Worm (Caenorhabditis elegans) whole organism, young adult: ENCODE results near the gene gln-5.

Experiments
- D2030.7 ChIP-seq: fragments of 200-800 bp; sonication (Bioruptor generic); IDR thresholded peaks from 2 replicates; pipeline ENCODE4 v1.3.6; 2022; ENCODE audit warnings: missing genetic modification reagents, missing genetic modification characterization, missing compliant biosample characterization
- F10E7.11 ChIP-seq: sonication (generic microtip); optimal IDR thresholded peaks from 2 replicates; lab custom pipeline; 2017; ENCODE audit warnings: mild to moderate bottlenecking, missing genetic modification characterization, moderate library complexity, missing compliant biosample characterization
- F22D6.2 ChIP-seq: sonication (generic microtip); optimal IDR thresholded peaks from 2 replicates; lab custom pipeline; 2016; ENCODE audit warnings: mild to moderate bottlenecking, missing genetic modification characterization, missing compliant biosample characterization
- F49E8.2 ChIP-seq: sonication (generic microtip); optimal IDR thresholded peaks from 3 replicates; lab custom pipeline; 2017; ENCODE audit warnings: missing genetic modification characterization, mild to moderate bottlenecking, missing compliant biosample characterization, antibody characterized with exemption, moderate library complexity; ENCODE audit not compliant: insufficient read depth
- F57C9.4 ChIP-seq: sonication (generic microtip); optimal IDR thresholded peaks from 2 replicates; lab custom pipeline; 2017; ENCODE audit warnings: mild to moderate bottlenecking, missing genetic modification characterization, missing compliant biosample characterization
- T26A5.8 ChIP-seq: sonication (generic microtip); optimal IDR thresholded peaks from 2 replicates; lab custom pipeline; 2016; ENCODE audit warnings: missing genetic modification characterization, missing compliant biosample characterization
- Y67H2A.10 ChIP-seq: fragments of 200-800 bp; sonication (Bioruptor generic); conservative IDR thresholded peaks from 2 replicates; pipeline ENCODE4 v1.3.6; 2022; ENCODE audit warnings: missing genetic modification reagents, missing genetic modification characterization, missing compliant biosample characterization
- ZK185.1 ChIP-seq: sonication (generic microtip); optimal IDR thresholded peaks from 2 replicates; lab custom pipeline; 2016; ENCODE audit warnings: mild to moderate bottlenecking, missing genetic modification characterization, missing compliant biosample characterization; ENCODE audit not compliant: poor library complexity, severe bottlenecking
- ama-1 ChIP-seq, 3 experiments: fragments of 150-350 bp in 1 of 3; sonication (generic microtip) in 2 of 3; optimal IDR thresholded peaks; 2 replicates each; lab custom pipeline; 2014 to 2018; ENCODE audit warnings: missing biosample characterization in 2 of 3, missing genetic modification characterization in 2 of 3, missing genetic modification reagents in 2 of 3
- aptf-3 ChIP-seq: fragments of 200-800 bp; sonication (Bioruptor generic); IDR thresholded peaks from 2 replicates; pipeline ENCODE4 v1.3.6; 2022; ENCODE audit warnings: missing genetic modification characterization, missing compliant biosample characterization
- cebp-1 ChIP-seq, 2 experiments: fragments of 200-800 bp in 1 of 2; sonication (Bioruptor generic) in 1 of 2; sonication (generic microtip) in 1 of 2; IDR thresholded peaks in 1 of 2; optimal IDR thresholded peaks in 1 of 2; 2 replicates each; pipeline versions ENCODE4 v1.3.6 to Lab custom; 2017 to 2022; ENCODE audit warnings: missing compliant biosample characterization in 2 of 2, missing genetic modification characterization in 2 of 2, mild to moderate bottlenecking in 1 of 2, missing genetic modification reagents in 1 of 2, moderate library complexity in 1 of 2
- ceh-100 ChIP-seq: fragments of 200-800 bp; sonication (Bioruptor generic); IDR thresholded peaks from 2 replicates; pipeline ENCODE4 v1.3.6; 2022; ENCODE audit warnings: missing genetic modification reagents, missing genetic modification characterization, missing compliant biosample characterization
- ceh-27 ChIP-seq: fragments of 200-800 bp; sonication (Bioruptor generic); optimal IDR thresholded peaks from 2 replicates; lab custom pipeline; 2018; ENCODE audit warnings: mild to moderate bottlenecking, missing genetic modification characterization, moderate library complexity, missing compliant biosample characterization
- ceh-91 ChIP-seq: fragments of 200-800 bp; sonication (Bioruptor generic); IDR thresholded peaks from 2 replicates; pipeline ENCODE4 v1.3.6; 2022; ENCODE audit warnings: missing genetic modification reagents, missing genetic modification characterization, missing compliant biosample characterization
- chd-7 ChIP-seq: sonication (generic microtip); optimal IDR thresholded peaks from 2 replicates; lab custom pipeline; 2016; ENCODE audit warnings: mild to moderate bottlenecking, missing genetic modification characterization, moderate library complexity, missing compliant biosample characterization
- die-1 ChIP-seq: sonication (generic microtip); optimal IDR thresholded peaks from 2 replicates; lab custom pipeline; 2016; ENCODE audit warnings: missing genotype, mild to moderate bottlenecking, missing genetic modification characterization, missing compliant biosample characterization
- hmg-1.2 ChIP-seq: fragments of 200-800 bp; sonication (Bioruptor generic); IDR thresholded peaks from 2 replicates; pipeline ENCODE4 v1.3.6; 2022; ENCODE audit warnings: missing genetic modification reagents, missing genetic modification characterization, missing compliant biosample characterization
- lin-26 ChIP-seq: fragments of 200-800 bp; sonication (Bioruptor generic); IDR thresholded peaks from 2 replicates; pipeline ENCODE4 v1.3.6; 2022; ENCODE audit warnings: missing genetic modification reagents, missing genetic modification characterization, missing compliant biosample characterization
- lin-35 ChIP-seq, 3 experiments: fragments of 150-350 bp in 2 of 3; sonication (generic microtip) in 1 of 3; optimal IDR thresholded peaks; 2 replicates each; lab custom pipeline; 2014 to 2018; ENCODE audit warnings: missing biosample characterization in 3 of 3, missing genetic modification characterization in 3 of 3, missing genetic modification reagents in 3 of 3
- madf-10 ChIP-seq: sonication (generic microtip); optimal IDR thresholded peaks from 2 replicates; lab custom pipeline; 2016; ENCODE audit warnings: mild to moderate bottlenecking, missing genetic modification characterization, missing compliant biosample characterization
- madf-6 ChIP-seq: fragments of 200-800 bp; sonication (Bioruptor generic); IDR thresholded peaks from 2 replicates; pipeline ENCODE4 v1.3.6; 2022; ENCODE audit warnings: missing genetic modification reagents, missing genetic modification characterization, missing compliant biosample characterization
- mcd-1 ChIP-seq: fragments of 200-800 bp; sonication (Bioruptor generic); IDR thresholded peaks from 2 replicates; pipeline ENCODE4 v1.3.6; 2022; ENCODE audit warnings: missing genetic modification reagents, missing genetic modification characterization, missing compliant biosample characterization
- nfyb-1 ChIP-seq: fragments of 200-800 bp; sonication (Bioruptor generic); IDR thresholded peaks from 2 replicates; pipeline ENCODE4 v1.3.6; 2022; ENCODE audit warnings: missing genetic modification reagents, missing genetic modification characterization, missing compliant biosample characterization
- nhr-120 ChIP-seq: fragments of 200-800 bp; sonication (Bioruptor generic); IDR thresholded peaks from 2 replicates; pipeline ENCODE4 v1.3.6; 2022; ENCODE audit warnings: missing genetic modification characterization, missing compliant biosample characterization
- nhr-179 ChIP-seq: sonication (generic microtip); optimal IDR thresholded peaks from 2 replicates; lab custom pipeline; 2016; ENCODE audit warnings: mild to moderate bottlenecking, missing genetic modification characterization, missing compliant biosample characterization
- nhr-80 ChIP-seq: sonication (generic microtip); optimal IDR thresholded peaks from 2 replicates; lab custom pipeline; 2016; ENCODE audit warnings: missing genetic modification characterization, missing compliant biosample characterization
- pbrm-1 ChIP-seq: fragments of 200-800 bp; sonication (Bioruptor generic); IDR thresholded peaks from 2 replicates; pipeline ENCODE4 v1.3.6; 2022; ENCODE audit warnings: missing genetic modification reagents, missing genetic modification characterization, missing compliant biosample characterization
- rcor-1 ChIP-seq: fragments of 200-800 bp; sonication (Bioruptor generic); IDR thresholded peaks from 2 replicates; pipeline ENCODE4 v1.3.6; 2022; ENCODE audit warnings: missing genetic modification reagents, missing genetic modification characterization, missing compliant biosample characterization
- snpc-1.3 ChIP-seq: sonication (generic microtip); optimal IDR thresholded peaks from 2 replicates; lab custom pipeline; 2017; ENCODE audit warnings: missing genetic modification characterization, mild to moderate bottlenecking, missing compliant biosample characterization, antibody characterized with exemption, moderate library complexity, missing genotype, missing genetic modification reagents; ENCODE audit not compliant: insufficient read depth
- snpc-4 ChIP-seq, 5 experiments: fragments of 150-350 bp in 1 of 5; sonication (generic microtip) in 4 of 5; optimal IDR thresholded peaks; 2 replicates each; lab custom pipeline; 2014 to 2018; ENCODE audit warnings: missing genetic modification characterization in 5 of 5, missing biosample characterization in 3 of 5, antibody characterized with exemption in 2 of 5, mild to moderate bottlenecking in 2 of 5, missing compliant biosample characterization in 2 of 5, missing genotype in 2 of 5, moderate library complexity in 2 of 5, missing genetic modification reagents in 1 of 5
- ztf-28 ChIP-seq: fragments of 200-800 bp; sonication (Bioruptor generic); IDR thresholded peaks from 2 replicates; pipeline ENCODE4 v1.3.6; 2022; ENCODE audit warnings: missing genetic modification reagents, missing genetic modification characterization, missing compliant biosample characterization

Gene gln-5

DNA sequence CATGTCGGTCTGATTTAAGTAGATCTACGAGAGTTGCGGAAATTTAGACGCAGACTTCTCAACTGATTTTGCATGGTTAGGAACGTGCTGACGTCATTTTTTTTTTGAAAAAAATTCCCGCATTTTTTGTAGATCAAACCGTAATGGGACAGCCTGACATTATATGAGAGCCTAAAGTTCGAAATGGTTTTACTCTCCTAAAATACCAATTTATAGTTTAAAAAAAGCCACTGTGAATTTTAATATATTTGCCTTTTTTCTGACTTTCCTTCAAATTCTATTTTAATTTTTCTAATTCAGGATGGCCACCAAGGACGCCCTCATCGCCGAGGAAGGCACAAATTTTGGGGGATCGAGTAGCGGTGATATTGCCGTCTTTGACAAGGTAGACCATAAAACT lies 4.4 kb downstream of the gln-5 start, which contains the start of gene atgp-1 (continued):
- no peak for TF ChIP-seq snpc-1.3 (tag; lab: Kevin White, UChicago)
- TF ChIP-seq nhr-120 = no peak
- TF ChIP-seq chd-7 (tag; lab: Kevin White, UChicago) = no peak
- no peak for TF ChIP-seq die-1 (tag; lab: Kevin White, UChicago)

DNA sequence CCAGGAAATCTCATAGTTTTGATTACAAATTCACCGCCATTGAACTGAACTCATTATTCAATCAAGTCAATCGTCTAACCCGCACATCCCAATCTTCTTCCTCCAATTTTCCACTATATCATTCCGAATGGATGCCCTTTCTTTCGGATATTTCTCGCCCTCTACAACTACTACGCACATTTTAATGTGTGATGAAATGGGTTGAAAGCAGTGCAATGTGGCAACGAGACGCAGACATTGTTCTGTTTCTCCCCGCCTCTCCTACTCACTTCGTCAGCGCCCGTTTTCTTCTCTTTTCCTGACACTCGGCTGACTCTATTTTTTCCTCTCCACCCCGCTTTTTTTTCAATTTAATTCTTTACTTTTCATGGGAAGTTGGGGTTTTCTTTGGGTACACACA lies 4.8 kb downstream of the gln-5 start:
- TF ChIP-seq hmg-1.2 (GFP tag; lab: Robert Waterston, UW) (peak; percentile 68; the same call in 1 of the 2 replicates), nhr-80 (tag; lab: Kevin White, UChicago) (peak; percentile 30), mcd-1 (GFP tag; lab: Robert Waterston, UW) (peak; percentile 33; the same call in 1 of the 2 replicates), ama-1 (optimal IDR thresholded peaks at IDR 0.05; lab: Kevin White, UChicago) (peak; percentile 33), ama-1 (GFP tag; optimal IDR thresholded peaks at IDR 0.05; lab: Kevin White, UChicago) (no peak), F57C9.4 (no peak), cebp-1 (GFP tag; IDR thresholded peaks at IDR 0.05; lab: Robert Waterston, UW) (peak; percentile 46; the same call in 1 of the 2 replicates), cebp-1 (tag; optimal IDR thresholded peaks at IDR 0.05; lab: Kevin White, UChicago) (peak; percentile 86), F10E7.11 (tag; lab: Kevin White, UChicago) (no peak), snpc-4 (GFP tag; optimal IDR thresholded peaks at IDR 0.05; lab: Kevin White, UChicago) (no peak), snpc-4 (tag; optimal IDR thresholded peaks at IDR 0.05; lab: Kevin White, UChicago) (peak in 1 of 4 experiments; percentile 37), ZK185.1 (peak; percentile 2), lin-35 (GFP tag; optimal IDR thresholded peaks at IDR 0.05; lab: Kevin White, UChicago) (peak in 1 of 3 experiments; percentile 9), nfyb-1 (peak; percentile 51; the same call in 1 of the 2 replicates), aptf-3 (GFP tag; lab: Robert Waterston, UW) (no peak), rcor-1 (GFP tag; lab: Robert Waterston, UW) (peak; percentile 30; the same call in 1 of the 2 replicates)

DNA sequence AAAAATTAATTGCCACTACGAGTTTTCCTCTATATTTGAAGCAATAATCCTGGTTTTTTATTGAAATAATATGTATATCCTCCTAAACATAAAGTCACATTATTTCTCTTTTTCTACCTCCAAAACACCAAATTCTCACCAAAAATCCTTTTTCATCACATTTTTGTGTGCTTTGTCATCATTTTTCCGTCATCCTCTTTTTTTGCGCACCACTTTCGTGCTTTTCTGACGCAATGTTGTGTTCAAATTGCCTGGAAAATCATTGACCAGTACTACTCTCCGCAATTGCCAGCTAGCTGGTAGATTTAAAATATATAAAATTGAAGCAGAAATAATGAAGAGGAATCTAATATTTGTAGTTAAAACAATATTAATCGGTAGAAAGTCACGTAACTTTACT lies 5.4 kb downstream of the gln-5 start:
- TF ChIP-seq D2030.7 (GFP tag; lab: Robert Waterston, UW) (no peak), lin-26 (GFP tag; lab: Robert Waterston, UW) (no peak), nhr-179 (no peak), die-1 (tag; lab: Kevin White, UChicago) (no peak), F22D6.2 (tag; lab: Kevin White, UChicago) (no peak), ceh-100 (GFP tag; lab: Robert Waterston, UW) (no peak), pbrm-1 (GFP tag; lab: Robert Waterston, UW) (no peak), Y67H2A.10 (GFP tag; lab: Robert Waterston, UW) (no peak), F57C9.4 (no peak), nhr-80 (tag; lab: Kevin White, UChicago) (no peak)
- TF ChIP-seq, all 124 proteins: peak for 0

DNA sequence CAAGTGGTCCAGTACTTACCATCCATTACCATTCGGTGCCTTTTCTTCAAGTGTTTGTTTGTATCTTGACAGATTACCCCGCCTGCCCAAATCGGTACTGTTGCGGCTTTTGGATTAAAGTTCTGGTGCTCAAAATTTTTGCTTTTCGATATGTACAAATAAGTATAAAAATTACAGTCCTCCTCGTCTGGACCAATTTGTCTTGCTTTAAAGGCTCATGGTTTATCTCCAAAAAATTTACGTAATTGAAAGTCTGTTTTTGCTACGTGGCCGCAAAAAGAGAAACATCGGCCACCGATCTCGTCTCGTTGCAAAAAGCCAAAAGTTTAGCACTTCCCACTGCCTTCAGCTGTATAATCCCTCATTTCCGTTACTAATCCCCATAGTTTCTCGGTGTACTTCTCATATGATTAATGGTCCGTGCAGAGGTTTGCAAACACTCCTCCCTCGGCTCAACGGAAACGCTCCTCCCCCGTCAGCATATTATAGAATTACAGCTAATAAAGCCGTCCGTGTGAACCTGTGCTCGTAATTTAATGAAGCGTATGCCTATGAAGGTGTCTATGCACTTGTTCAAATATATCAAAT lies 6.1 kb downstream of the gln-5 start:
- TF ChIP-seq ama-1 (optimal IDR thresholded peaks at IDR 0.05; lab: Kevin White, UChicago) (no peak), ama-1 (GFP tag; optimal IDR thresholded peaks at IDR 0.05; lab: Kevin White, UChicago) (no peak), T26A5.8 (tag; lab: Kevin White, UChicago) (no peak), ztf-28 (GFP tag; lab: Robert Waterston, UW) (no peak), ceh-91 (GFP tag; lab: Robert Waterston, UW) (no peak), pbrm-1 (GFP tag; lab: Robert Waterston, UW) (no peak), ceh-27 (no peak), F49E8.2 (no peak), madf-6 (no peak), madf-10 (tag; lab: Kevin White, UChicago) (no peak)
